Worm (Caenorhabditis elegans): ENCODE results near the gene C17H12.8.
A peak's percentile ranks its signal among the peaks of the same experiment; 100 is the strongest.

The C17H12.8 gene

ce11 chrIV:6804815-6805214 is 13.7 kb upstream of the C17H12.8 start, which contains the start of gene C17H12.37:
TSS of gene C17H12.37 (plus strand) at chrIV:6805115.
- TF ChIP-seq ceh-13 (GFP tag; optimal IDR thresholded peaks at IDR 0.05) (no peak), aly-1 (tag; optimal IDR thresholded peaks at IDR 0.05) (no peak), pes-1 (GFP tag; IDR thresholded peaks at IDR 0.05) (no peak), hmbx-1 (tag; optimal IDR thresholded peaks at IDR 0.05) (no peak), sea-1 (GFP tag; conservative IDR thresholded peaks at IDR 0.05) (no peak), B0310.2 (tag; optimal IDR thresholded peaks at IDR 0.05) (no peak), tra-4 (tag; optimal IDR thresholded peaks at IDR 0.05) (no peak), scrt-1 (GFP tag; IDR thresholded peaks at IDR 0.05) (no peak), ets-7 (tag; optimal IDR thresholded peaks at IDR 0.05) (no peak), tbx-37 (GFP tag; conservative IDR thresholded peaks at IDR 0.05) (no peak), hnd-1 (tag; optimal IDR thresholded peaks at IDR 0.05) (no peak), hmg-4 (GFP tag; optimal IDR thresholded peaks at IDR 0.05) (no peak), F13C5.2 (tag; optimal IDR thresholded peaks at IDR 0.05) (no peak), tbx-11 (GFP tag; IDR thresholded peaks at IDR 0.05) (no peak), flt-1 (GFP tag; IDR thresholded peaks at IDR 0.05) (no peak), ceh-36 (tag; optimal IDR thresholded peaks at IDR 0.05) (no peak), ama-1 (optimal IDR thresholded peaks at IDR 0.05) (no peak)

- TF ChIP-seq aly-1 (tag; optimal IDR thresholded peaks at IDR 0.05) (no peak), F13C5.2 (tag; optimal IDR thresholded peaks at IDR 0.05) (no peak), ceh-13 (GFP tag; optimal IDR thresholded peaks at IDR 0.05) (no peak), hmbx-1 (tag; optimal IDR thresholded peaks at IDR 0.05) (no peak), scrt-1 (GFP tag; IDR thresholded peaks at IDR 0.05) (no peak), ama-1 (optimal IDR thresholded peaks at IDR 0.05) (no peak)
Measured at ce11 chrIV:6806475-6807063, 11.9 kb upstream of the C17H12.8 start, which contains the start of gene C17H12.10. TSS of gene C17H12.10 (plus strand) at chrIV:6806799.

- TF ChIP-seq F13C5.2 (tag; optimal IDR thresholded peaks at IDR 0.05) (peak; percentile 37), hnd-1 (tag; optimal IDR thresholded peaks at IDR 0.05) (no peak)
Measured at ce11 chrIV:6809756-6810155, 8.7 kb upstream of the C17H12.8 start.

ce11 chrIV:6811808-6812207 is 6.7 kb upstream of the C17H12.8 start, which contains the start of gene ceh-48:
TSS of gene ceh-48 (plus strand) at chrIV:6812108.
- TF ChIP-seq tbx-11 (GFP tag; IDR thresholded peaks at IDR 0.05) (no peak), tbx-37 (GFP tag; conservative IDR thresholded peaks at IDR 0.05) (no peak), B0310.2 (tag; optimal IDR thresholded peaks at IDR 0.05) (no peak), ceh-13 (GFP tag; optimal IDR thresholded peaks at IDR 0.05) (no peak), hmg-4 (GFP tag; optimal IDR thresholded peaks at IDR 0.05) (no peak), scrt-1 (GFP tag; IDR thresholded peaks at IDR 0.05) (no peak), tra-4 (tag; optimal IDR thresholded peaks at IDR 0.05) (no peak), F13C5.2 (tag; optimal IDR thresholded peaks at IDR 0.05) (no peak), flt-1 (GFP tag; IDR thresholded peaks at IDR 0.05) (no peak), hmbx-1 (tag; optimal IDR thresholded peaks at IDR 0.05) (no peak), ama-1 (optimal IDR thresholded peaks at IDR 0.05) (no peak), sea-1 (GFP tag; conservative IDR thresholded peaks at IDR 0.05) (no peak), pes-1 (GFP tag; IDR thresholded peaks at IDR 0.05) (no peak), aly-1 (tag; optimal IDR thresholded peaks at IDR 0.05) (no peak), ets-7 (tag; optimal IDR thresholded peaks at IDR 0.05) (no peak), ceh-36 (tag; optimal IDR thresholded peaks at IDR 0.05) (no peak), hnd-1 (tag; optimal IDR thresholded peaks at IDR 0.05) (no peak)

- no peak for TF ChIP-seq ceh-36 (tag; optimal IDR thresholded peaks at IDR 0.05)
- no peak for TF ChIP-seq hmbx-1 (tag; optimal IDR thresholded peaks at IDR 0.05)
- no peak for TF ChIP-seq ama-1 (optimal IDR thresholded peaks at IDR 0.05)
- no peak for TF ChIP-seq ceh-13 (GFP tag; optimal IDR thresholded peaks at IDR 0.05)
- TF ChIP-seq F13C5.2 (tag; optimal IDR thresholded peaks at IDR 0.05) = no peak
- TF ChIP-seq aly-1 (tag; optimal IDR thresholded peaks at IDR 0.05) = no peak
- no peak for TF ChIP-seq tra-4 (tag; optimal IDR thresholded peaks at IDR 0.05)
- TF ChIP-seq B0310.2 (tag; optimal IDR thresholded peaks at IDR 0.05) = no peak
- no peak for TF ChIP-seq scrt-1 (GFP tag; IDR thresholded peaks at IDR 0.05)
- TF ChIP-seq sea-1 (GFP tag; conservative IDR thresholded peaks at IDR 0.05) = no peak
- no peak for TF ChIP-seq tbx-37 (GFP tag; conservative IDR thresholded peaks at IDR 0.05)
- TF ChIP-seq pes-1 (GFP tag; IDR thresholded peaks at IDR 0.05) = no peak
- TF ChIP-seq ets-7 (tag; optimal IDR thresholded peaks at IDR 0.05) = no peak
- TF ChIP-seq tbx-11 (GFP tag; IDR thresholded peaks at IDR 0.05) = no peak
- TF ChIP-seq hnd-1 (tag; optimal IDR thresholded peaks at IDR 0.05) = no peak
- no peak for TF ChIP-seq flt-1 (GFP tag; IDR thresholded peaks at IDR 0.05)
- no peak for TF ChIP-seq hmg-4 (GFP tag; optimal IDR thresholded peaks at IDR 0.05)
Measured at ce11 chrIV:6817554-6817953, 949 bp upstream of the C17H12.8 start, which contains the start of gene C17H12.5. TSS of gene C17H12.5 (minus strand) at chrIV:6817654.

ce11 chrIV:6821709-6822108 is 3.2 kb downstream of the C17H12.8 start:
- no peak for TF ChIP-seq flt-1 (GFP tag; IDR thresholded peaks at IDR 0.05)
- no peak for TF ChIP-seq hnd-1 (tag; optimal IDR thresholded peaks at IDR 0.05)
- TF ChIP-seq ceh-13 (GFP tag; optimal IDR thresholded peaks at IDR 0.05) = no peak
- TF ChIP-seq F13C5.2 (tag; optimal IDR thresholded peaks at IDR 0.05) = no peak
- TF ChIP-seq scrt-1 (GFP tag; IDR thresholded peaks at IDR 0.05) = no peak
- TF ChIP-seq ama-1 (optimal IDR thresholded peaks at IDR 0.05) = no peak
- no peak for TF ChIP-seq tbx-11 (GFP tag; IDR thresholded peaks at IDR 0.05)
- no peak for TF ChIP-seq hmbx-1 (tag; optimal IDR thresholded peaks at IDR 0.05)
- no peak for TF ChIP-seq tra-4 (tag; optimal IDR thresholded peaks at IDR 0.05)
- no peak for TF ChIP-seq tbx-37 (GFP tag; conservative IDR thresholded peaks at IDR 0.05)

ce11 chrIV:6822406-6822805 is 3.9 kb downstream of the C17H12.8 start, which contains the start of gene C17H12.6:
TSS of gene C17H12.6 (minus strand) at chrIV:6822506.
- TF ChIP-seq tbx-37 (GFP tag; conservative IDR thresholded peaks at IDR 0.05) (no peak), ceh-13 (GFP tag; optimal IDR thresholded peaks at IDR 0.05) (no peak), sea-1 (GFP tag; conservative IDR thresholded peaks at IDR 0.05) (no peak), ama-1 (optimal IDR thresholded peaks at IDR 0.05) (no peak), ceh-36 (tag; optimal IDR thresholded peaks at IDR 0.05) (no peak)
